Fruit fly (Drosophila melanogaster) whole organism, prepupa: Measurements from ENCODE around the gene Calx.

ENCODE experiments used
- CG11762 ChIP-seq: fragments of 200-800 bp; sonication (Bioruptor generic); optimal IDR thresholded peaks from 3 replicates; lab custom pipeline; 2016; ENCODE audit warnings: missing biosample characterization, missing genetic modification characterization; ENCODE audit not compliant: insufficient read depth
- CG3919 ChIP-seq: fragments of 200-800 bp; sonication (Bioruptor generic); optimal IDR thresholded peaks from 3 replicates; lab custom pipeline; 2016; ENCODE audit warnings: missing biosample characterization, missing genetic modification characterization
- Eip75B ChIP-seq: fragments of 200-800 bp; sonication (Bioruptor generic); optimal IDR thresholded peaks from 3 replicates; lab custom pipeline; 2016; ENCODE audit warnings: missing biosample characterization, missing genetic modification characterization
- Gug ChIP-seq: fragments of 200-800 bp; sonication (Bioruptor generic); IDR thresholded peaks from 2 replicates; pipeline ENCODE4 v1.3.6; 2022; ENCODE audit warnings: missing biosample characterization, missing genetic modification characterization
- Hr38 ChIP-seq: sonication (Bioruptor generic); optimal IDR thresholded peaks from 2 replicates; lab custom pipeline; 2016; ENCODE audit warnings: missing biosample characterization, missing genetic modification characterization
- Hr39 ChIP-seq: fragments of 200-800 bp; sonication (Bioruptor generic); optimal IDR thresholded peaks from 2 replicates; lab custom pipeline; 2016; ENCODE audit warnings: missing biosample characterization, missing genetic modification characterization
- Hr4 ChIP-seq: fragments of 200-800 bp; sonication (Bioruptor generic); optimal IDR thresholded peaks from 3 replicates; lab custom pipeline; 2016; ENCODE audit warnings: missing biosample characterization, missing genetic modification characterization
- OdsH ChIP-seq: fragments of 200-800 bp; sonication (Bioruptor generic); optimal IDR thresholded peaks from 3 replicates; lab custom pipeline; 2016; ENCODE audit warnings: missing biosample characterization, missing genetic modification characterization

dm6 chr3R:20987836-20988235, 9.9 kb downstream of the Calx start, which contains the start of gene CG43446:
- TF ChIP-seq CG11762 = no peak
- TF ChIP-seq OdsH (GFP tag; lab: Kevin White, UChicago) = no peak
- TF ChIP-seq Hr38 (GFP tag; lab: Kevin White, UChicago) = no peak
- no peak for TF ChIP-seq CG3919
- no peak for TF ChIP-seq Eip75B (GFP tag; lab: Kevin White, UChicago)
- TF ChIP-seq Hr39 (GFP tag; lab: Kevin White, UChicago) = no peak
- no peak for TF ChIP-seq Gug (GFP tag; lab: Robert Waterston, UW)
- no peak for TF ChIP-seq Hr4
